Worm (Caenorhabditis elegans): Measurements from ENCODE around the gene F58B4.3.

Gene F58B4.3

DNA sequence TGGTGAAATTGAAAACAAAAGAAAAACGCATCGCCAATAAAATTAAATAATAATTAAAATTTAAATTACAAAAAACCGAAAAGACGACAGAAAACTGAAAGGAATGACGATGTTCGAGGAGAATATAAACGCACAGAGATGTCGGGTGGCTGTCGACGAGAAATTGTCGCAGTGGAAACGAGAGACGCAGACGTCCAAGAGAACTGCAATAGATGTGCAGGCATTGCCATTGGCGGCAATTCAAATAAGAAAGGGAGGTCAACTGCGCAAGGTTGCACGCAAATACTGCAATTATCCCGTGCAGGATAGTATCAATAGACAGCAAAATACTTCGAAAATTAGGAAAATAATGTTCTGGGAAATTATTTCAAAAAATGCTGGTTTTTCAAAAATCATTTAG, 32.4 kb upstream of the F58B4.3 start (continued):
- peak; percentile 100 for TF ChIP-seq let-607 (tag; optimal IDR thresholded peaks at IDR 0.05)
- peak; percentile 78 for TF ChIP-seq xnd-1 (tag; optimal IDR thresholded peaks at IDR 0.05)
- peak; percentile 95 for TF ChIP-seq F49E8.2 (tag; optimal IDR thresholded peaks at IDR 0.05; ENCODE audit: insufficient read depth)
- TF ChIP-seq lag-1 (GFP tag; IDR thresholded peaks at IDR 0.05): no peak
- no peak for TF ChIP-seq mxl-1 (tag; optimal IDR thresholded peaks at IDR 0.05)
- peak; percentile 81; the same call in 1 of the 2 replicates for TF ChIP-seq bed-2 (GFP tag; IDR thresholded peaks at IDR 0.05)
- TF ChIP-seq ceh-91 (GFP tag; IDR thresholded peaks at IDR 0.05): peak; percentile 95
- peak; percentile 79 for TF ChIP-seq egl-18 (GFP tag; IDR thresholded peaks at IDR 0.05)
- peak; percentile 96 for TF ChIP-seq Y95B8A.8 (GFP tag; IDR thresholded peaks at IDR 0.05)
- TF ChIP-seq F10E7.11 (tag; optimal IDR thresholded peaks at IDR 0.05): peak; percentile 87
- peak; percentile 95 for TF ChIP-seq him-1 (tag; optimal IDR thresholded peaks at IDR 0.05)
- peak; percentile 40 for TF ChIP-seq die-1 (tag; optimal IDR thresholded peaks at IDR 0.05)
- TF ChIP-seq D2030.7 (GFP tag; IDR thresholded peaks at IDR 0.05): peak; percentile 95
- TF ChIP-seq Y53F4B.3 (GFP tag; IDR thresholded peaks at IDR 0.05): peak; percentile 75; the same call in 1 of the 2 replicates
- peak; percentile 95 for TF ChIP-seq let-526 (GFP tag; IDR thresholded peaks at IDR 0.05)
- peak; percentile 90 for TF ChIP-seq lir-1 (GFP tag; conservative IDR thresholded peaks at IDR 0.05)
- TF ChIP-seq madf-6 (GFP tag; IDR thresholded peaks at IDR 0.05): peak; percentile 94
- peak; percentile 91 for TF ChIP-seq ceh-79 (tag; optimal IDR thresholded peaks at IDR 0.05)
- peak; percentile 99 for TF ChIP-seq dox-1 (GFP tag; IDR thresholded peaks at IDR 0.05)
- no peak for TF ChIP-seq hlh-12 (tag; optimal IDR thresholded peaks at IDR 0.05)
- peak; percentile 100 for TF ChIP-seq attf-5 (GFP tag; optimal IDR thresholded peaks at IDR 0.05)
- TF ChIP-seq zfh-2 (GFP tag; conservative IDR thresholded peaks at IDR 0.05): peak; percentile 94
- TF ChIP-seq attf-6 (GFP tag; IDR thresholded peaks at IDR 0.05): peak; percentile 89
- peak; percentile 81 for TF ChIP-seq snpc-4 (GFP tag; optimal IDR thresholded peaks at IDR 0.05)
- TF ChIP-seq snpc-4 (tag; optimal IDR thresholded peaks at IDR 0.05): peak; percentile 90 to 93 (median 91)
- peak; percentile 70 for TF ChIP-seq nhr-27 (tag; optimal IDR thresholded peaks at IDR 0.05)
- TF ChIP-seq mes-4 (tag; optimal IDR thresholded peaks at IDR 0.05): peak; percentile 14
- peak; percentile 71 for TF ChIP-seq akir-1 (GFP tag; optimal IDR thresholded peaks at IDR 0.05)
- TF ChIP-seq ceh-100 (GFP tag; IDR thresholded peaks at IDR 0.05): peak; percentile 90
- TF ChIP-seq B0336.3 (GFP tag; IDR thresholded peaks at IDR 0.05): peak; percentile 97
- peak; percentile 73 to 77 for TF ChIP-seq rec-8 (tag; optimal IDR thresholded peaks at IDR 0.05)
- peak; percentile 87 for TF ChIP-seq B0019.2 (GFP tag; conservative IDR thresholded peaks at IDR 0.05)
- peak; percentile 89; the same call in 1 of the 2 replicates for TF ChIP-seq cebp-2 (GFP tag; IDR thresholded peaks at IDR 0.05)
- TF ChIP-seq hsf-1 (GFP tag; IDR thresholded peaks at IDR 0.05): peak; percentile 90
- TF ChIP-seq efl-1 (GFP tag; optimal IDR thresholded peaks at IDR 0.05): peak; percentile 98
- TF ChIP-seq nhr-179 (tag; optimal IDR thresholded peaks at IDR 0.05): no peak
- TF ChIP-seq hrde-1 (tag; optimal IDR thresholded peaks at IDR 0.05; ENCODE audit: borderline replicate concordance): peak; percentile 88

DNA sequence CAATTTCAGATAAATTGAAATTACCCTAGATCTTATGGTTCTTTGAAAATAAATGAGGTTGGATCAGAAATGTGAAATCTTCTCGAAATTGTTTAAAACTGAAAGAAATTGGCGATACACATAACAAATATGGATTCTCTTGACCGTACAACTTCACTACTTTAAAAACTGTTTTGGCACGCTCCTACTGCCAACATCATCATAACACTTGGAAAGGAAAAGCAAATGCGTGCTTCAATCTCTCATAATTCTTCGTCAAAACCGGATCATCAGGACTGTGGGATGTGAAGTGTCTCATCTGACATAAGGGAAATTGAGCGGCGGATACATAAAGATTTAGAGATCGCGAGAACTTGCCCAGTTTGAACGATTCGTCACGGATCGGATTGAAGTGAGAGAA, 31.5 kb upstream of the F58B4.3 start, which contains the start of gene F32D8.7:
Gene F32D8.7, plus strand, starts transcription at position 329 of the 400 bp plus-strand sequence.
- no peak for TF ChIP-seq aptf-2 (GFP tag; conservative IDR thresholded peaks at IDR 0.05)
- no peak for TF ChIP-seq madf-3 (GFP tag; IDR thresholded peaks at IDR 0.05)
- no peak for TF ChIP-seq Y79H2A.3 (GFP tag; conservative IDR thresholded peaks at IDR 0.05)
- TF ChIP-seq ztf-28 (GFP tag; IDR thresholded peaks at IDR 0.05): no peak
- TF ChIP-seq egl-18 (GFP tag; IDR thresholded peaks at IDR 0.05): no peak
- TF ChIP-seq hlh-26 (GFP tag; conservative IDR thresholded peaks at IDR 0.05): no peak
- TF ChIP-seq tlf-1 (GFP tag; optimal IDR thresholded peaks at IDR 0.05): no peak
- TF ChIP-seq repo-1 (tag; optimal IDR thresholded peaks at IDR 0.05): no peak

All from whole organism, young adult.